Fruit fly (Drosophila melanogaster): ENCODE measurements around the gene TwdlZ.

DNA sequence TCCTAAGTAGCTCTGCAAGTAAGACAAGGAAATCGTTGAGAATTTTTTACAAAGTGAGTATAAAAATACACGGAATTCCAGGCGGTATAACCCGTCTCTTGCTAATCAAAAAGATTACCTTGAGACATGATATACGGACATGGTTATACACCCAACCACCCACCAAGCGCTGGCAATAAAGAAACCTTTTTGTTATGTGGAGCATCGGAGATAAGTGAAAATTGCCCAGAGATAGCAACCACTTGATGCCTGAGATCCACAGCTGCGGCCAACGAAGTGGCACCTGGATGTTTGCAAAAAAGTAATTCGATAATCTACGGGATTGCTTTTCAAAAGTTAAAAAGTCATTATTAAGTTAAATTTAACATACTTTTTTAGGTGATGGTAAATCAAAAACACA is 8.0 kb downstream of the TwdlZ start:
- no peak for TF ChIP-seq CG15336 (GFP tag; IDR thresholded peaks at IDR 0.05)
- TF ChIP-seq CG6808 (GFP tag; optimal IDR thresholded peaks at IDR 0.05), result no peak
- no peak for TF ChIP-seq eg (GFP tag; IDR thresholded peaks at IDR 0.05)
- TF ChIP-seq CG9139 (GFP tag; optimal IDR thresholded peaks at IDR 0.05), result no peak
- TF ChIP-seq CG6854 (GFP tag; optimal IDR thresholded peaks at IDR 0.05), result no peak
